Worm (Caenorhabditis elegans): ENCODE results near the gene F10D2.16.

Gene F10D2.16

ce11 chrV:7085518-7086104 lies 48.5 kb upstream of the F10D2.16 start, which contains the start of gene VC5.2:
Gene VC5.2 (plus strand): TSS chrV:7085956.
- TF ChIP-seq egl-27 (tag; optimal IDR thresholded peaks at IDR 0.05) (no peak), nhr-77 (tag; optimal IDR thresholded peaks at IDR 0.05) (no peak), ceh-28 (tag; optimal IDR thresholded peaks at IDR 0.05) (peak; percentile 18), elt-1 (tag; optimal IDR thresholded peaks at IDR 0.05) (no peak), ZK546.5 (tag; optimal IDR thresholded peaks at IDR 0.05) (no peak), nhr-23 (tag; optimal IDR thresholded peaks at IDR 0.05) (peak; percentile 59)

- TF ChIP-seq zag-1 (tag; optimal IDR thresholded peaks at IDR 0.05), result no peak
- no peak for TF ChIP-seq daf-12 (tag; optimal IDR thresholded peaks at IDR 0.05)
- no peak for TF ChIP-seq ceh-82 (tag; optimal IDR thresholded peaks at IDR 0.05)
- TF ChIP-seq fkh-2 (tag; optimal IDR thresholded peaks at IDR 0.05), result no peak
- TF ChIP-seq lin-39 (tag; optimal IDR thresholded peaks at IDR 0.05), result no peak
- no peak for TF ChIP-seq lin-15B (tag; optimal IDR thresholded peaks at IDR 0.05)
- TF ChIP-seq lsy-12 (tag; optimal IDR thresholded peaks at IDR 0.05), result no peak
- no peak for TF ChIP-seq R02D3.7 (tag; optimal IDR thresholded peaks at IDR 0.05)
- TF ChIP-seq nhr-43 (tag; optimal IDR thresholded peaks at IDR 0.05; ENCODE audit: poor library complexity, severe bottlenecking), result no peak
- TF ChIP-seq pqm-1 (tag; optimal IDR thresholded peaks at IDR 0.05), result no peak
- no peak for TF ChIP-seq nhr-67 (tag; optimal IDR thresholded peaks at IDR 0.05)
- no peak for TF ChIP-seq ama-1 (optimal IDR thresholded peaks at IDR 0.05)
- TF ChIP-seq egl-5 (tag; optimal IDR thresholded peaks at IDR 0.05), result no peak
- no peak for TF ChIP-seq sea-2 (GFP tag; optimal IDR thresholded peaks at IDR 0.05)
- TF ChIP-seq unc-39 (tag; optimal IDR thresholded peaks at IDR 0.05), result no peak
- TF ChIP-seq nhr-11 (tag; optimal IDR thresholded peaks at IDR 0.05), result no peak
Measured at ce11 chrV:7087340-7087739, 46.7 kb upstream of the F10D2.16 start.

DNA sequence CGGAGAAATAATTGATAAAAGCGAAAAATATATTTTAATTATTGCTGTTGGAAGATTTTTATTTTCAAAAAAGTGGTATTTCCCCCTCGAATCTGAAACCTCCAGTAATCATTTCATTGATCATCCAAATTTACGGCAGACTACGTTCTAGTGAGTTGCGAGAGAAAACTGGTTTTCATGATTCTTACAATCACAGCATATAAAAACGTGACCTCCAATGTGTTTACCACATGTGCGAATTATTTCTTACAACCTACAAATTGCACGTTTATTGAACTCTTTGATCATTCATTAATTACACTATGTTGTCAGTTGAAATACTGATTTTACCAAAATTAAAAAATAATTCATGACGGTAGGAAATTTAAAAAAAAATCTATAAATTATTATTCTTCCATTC lies 44.8 kb upstream of the F10D2.16 start:
- no peak for TF ChIP-seq R02D3.7 (tag; optimal IDR thresholded peaks at IDR 0.05)
- TF ChIP-seq tbx-2 (tag; optimal IDR thresholded peaks at IDR 0.05), result no peak
- TF ChIP-seq pha-4 (tag; optimal IDR thresholded peaks at IDR 0.05), result peak; percentile 12
- TF ChIP-seq pqm-1 (tag; optimal IDR thresholded peaks at IDR 0.05), result peak; percentile 36
- TF ChIP-seq nhr-23 (tag; optimal IDR thresholded peaks at IDR 0.05), result peak; percentile 33
- TF ChIP-seq nhr-43 (tag; optimal IDR thresholded peaks at IDR 0.05; ENCODE audit: poor library complexity, severe bottlenecking), result peak; percentile 73
- peak; percentile 76 for TF ChIP-seq nhr-25 (tag; optimal IDR thresholded peaks at IDR 0.05)
- TF ChIP-seq ama-1 (optimal IDR thresholded peaks at IDR 0.05), result no peak
- no peak for TF ChIP-seq lsy-12 (tag; optimal IDR thresholded peaks at IDR 0.05)

DNA sequence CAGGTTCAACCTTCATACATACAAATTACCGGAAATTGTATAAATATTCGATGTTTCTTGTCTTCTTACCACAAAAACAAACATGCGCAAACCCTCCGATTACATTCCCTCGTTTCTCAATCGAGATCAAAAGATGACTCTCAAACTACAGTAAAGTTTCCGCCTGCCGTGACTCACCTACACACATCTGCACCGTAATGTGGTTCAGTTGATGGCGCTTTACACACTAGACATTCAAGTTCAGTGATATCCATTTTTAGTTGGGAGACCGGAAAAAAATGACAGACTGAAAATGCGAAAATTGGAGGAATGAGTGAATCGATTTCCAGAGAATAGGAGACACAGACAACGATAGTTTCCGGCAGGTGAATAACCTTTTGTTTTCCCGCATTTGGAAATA lies 42.8 kb upstream of the F10D2.16 start, which contains the start of gene nhr-286:
TSS of gene nhr-286 (minus strand) at position 324 of the 400 bp plus-strand sequence.
- TF ChIP-seq ama-1 (optimal IDR thresholded peaks at IDR 0.05) (peak; percentile 64), nhr-237 (tag; optimal IDR thresholded peaks at IDR 0.05) (no peak), pha-4 (tag; optimal IDR thresholded peaks at IDR 0.05) (no peak)

DNA sequence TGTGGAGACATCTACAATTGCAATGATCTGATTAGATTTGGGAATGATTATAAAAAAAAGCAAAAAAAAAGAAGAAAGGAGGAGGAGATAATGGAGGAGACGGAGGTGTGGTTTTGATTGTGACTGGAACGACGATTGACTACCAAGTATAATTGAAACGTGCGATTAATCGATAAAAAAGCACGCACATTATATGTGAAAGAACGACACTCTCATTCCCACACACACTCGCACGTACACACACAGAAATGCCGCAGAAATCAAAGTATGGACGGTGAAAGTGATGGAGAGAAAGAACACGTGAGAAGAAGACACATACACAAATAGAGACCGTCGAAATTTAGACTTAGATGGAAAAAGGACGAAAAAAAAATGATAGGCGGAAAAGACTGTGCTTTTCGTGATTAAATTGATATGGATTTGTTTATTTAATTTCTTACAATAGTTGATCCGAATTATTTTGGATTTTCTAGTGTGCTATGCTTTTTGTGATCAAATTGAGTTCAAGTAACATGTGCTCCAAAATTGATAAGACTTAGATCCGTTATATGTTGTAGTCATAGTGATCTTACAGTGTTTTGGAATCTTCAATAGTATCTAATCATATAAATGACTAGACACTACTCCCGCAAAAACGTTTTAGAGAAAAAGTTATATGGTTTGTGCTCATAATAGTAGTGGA lies 40.2 kb upstream of the F10D2.16 start, which contains the start of gene nhr-135:
TSS of gene nhr-135 (minus strand) at position 51 of the 682 bp plus-strand sequence.
- peak; percentile 89 for TF ChIP-seq pqm-1 (tag; optimal IDR thresholded peaks at IDR 0.05)
- TF ChIP-seq jun-1 (tag; optimal IDR thresholded peaks at IDR 0.05), result peak; percentile 77
- peak; percentile 30 for TF ChIP-seq hmg-11 (tag; optimal IDR thresholded peaks at IDR 0.05)
- TF ChIP-seq nhr-28 (tag; optimal IDR thresholded peaks at IDR 0.05), result no peak
- peak; percentile 46 for TF ChIP-seq snpc-4 (tag; optimal IDR thresholded peaks at IDR 0.05)
- no peak for TF ChIP-seq fos-1 (tag; optimal IDR thresholded peaks at IDR 0.05)
- no peak for TF ChIP-seq zag-1 (tag; optimal IDR thresholded peaks at IDR 0.05)
- no peak for TF ChIP-seq fkh-2 (tag; optimal IDR thresholded peaks at IDR 0.05)
- TF ChIP-seq lsy-12 (tag; optimal IDR thresholded peaks at IDR 0.05), result no peak
- peak; percentile 40 for TF ChIP-seq nfya-1 (tag; optimal IDR thresholded peaks at IDR 0.05; ENCODE audit: insufficient read depth)
- TF ChIP-seq nhr-25 (tag; optimal IDR thresholded peaks at IDR 0.05), result peak; percentile 54
- no peak for TF ChIP-seq sea-2 (GFP tag; optimal IDR thresholded peaks at IDR 0.05)
- no peak for TF ChIP-seq ceh-82 (tag; optimal IDR thresholded peaks at IDR 0.05)
- peak; percentile 59 for TF ChIP-seq ceh-28 (tag; optimal IDR thresholded peaks at IDR 0.05)
- no peak for TF ChIP-seq mml-1 (tag; optimal IDR thresholded peaks at IDR 0.05)
- TF ChIP-seq nhr-43 (tag; optimal IDR thresholded peaks at IDR 0.05; ENCODE audit: poor library complexity, severe bottlenecking), result peak; percentile 27
- TF ChIP-seq pha-4 (tag; optimal IDR thresholded peaks at IDR 0.05), result peak; percentile 85
- TF ChIP-seq mdl-1 (tag; optimal IDR thresholded peaks at IDR 0.05), result peak; percentile 77
- TF ChIP-seq elt-3 (tag; optimal IDR thresholded peaks at IDR 0.05), result peak in 1 of 3 experiments; percentile 72
- peak; percentile 92 for TF ChIP-seq elt-2 (tag; optimal IDR thresholded peaks at IDR 0.05)

Measured in whole organism, L3 larva.